Worm (Caenorhabditis elegans) whole organism, mixed stage, embryonic: ENCODE measurements around the gene str-14.

Experiments used
- ces-1 ChIP-seq: fragments of 150-350 bp; optimal IDR thresholded peaks from 2 replicates; lab custom pipeline; 2014; ENCODE audit warnings: missing biosample characterization, missing genetic modification reagents, missing genetic modification characterization
- flh-1 ChIP-seq: fragments of 200-800 bp; sonication (Bioruptor generic); optimal IDR thresholded peaks from 2 replicates; lab custom pipeline; 2018; ENCODE audit warnings: mild to moderate bottlenecking, missing genetic modification characterization, moderate library complexity, missing compliant biosample characterization
- lin-13 ChIP-seq: fragments of 150-350 bp; optimal IDR thresholded peaks from 2 replicates; lab custom pipeline; 2014; ENCODE audit warnings: missing biosample characterization, missing genetic modification characterization
- lsy-2 ChIP-seq: fragments of 150-350 bp; optimal IDR thresholded peaks from 2 replicates; lab custom pipeline; 2014; ENCODE audit warnings: missing biosample characterization, missing genetic modification characterization
- ztf-11 ChIP-seq: fragments of 150-350 bp; optimal IDR thresholded peaks from 2 replicates; lab custom pipeline; 2014; ENCODE audit warnings: missing biosample characterization, missing genetic modification characterization

ce11 chrV:16429503-16429902 is 25.5 kb downstream of the str-14 start, which contains the start of gene F26D2.10:
- TF ChIP-seq ztf-11 (tag; lab: Kevin White, UChicago) (no peak), ces-1 (GFP tag; lab: Kevin White, UChicago) (no peak), lsy-2 (no peak), lin-13 (tag; lab: Kevin White, UChicago) (no peak), flh-1 (GFP tag; lab: Kevin White, UChicago) (no peak)
